Worm (Caenorhabditis elegans) whole organism, L4 larva: ENCODE data around the gene ucr-1.

Source experiments
- F26F4.8 ChIP-seq: fragments of 200-800 bp; sonication (Bioruptor generic); conservative IDR thresholded peaks from 2 replicates; pipeline ENCODE4 v1.3.6; 2022; ENCODE audit warnings: missing genetic modification characterization, missing compliant biosample characterization
- F37D6.2 ChIP-seq: sonication (generic microtip); optimal IDR thresholded peaks from 2 replicates; lab custom pipeline; 2016; ENCODE audit warnings: mild to moderate bottlenecking, missing genetic modification characterization, missing compliant biosample characterization
- R02D3.7 ChIP-seq: fragments of 150-350 bp; sonication (generic microtip); optimal IDR thresholded peaks from 3 replicates; lab custom pipeline; 2014; ENCODE audit warnings: missing biosample characterization, missing genetic modification characterization
- T26A8.4 ChIP-seq: fragments of 200-800 bp; sonication (Bioruptor generic); IDR thresholded peaks from 2 replicates; pipeline ENCODE4 v1.3.6; 2022; ENCODE audit warnings: missing genetic modification characterization, missing compliant biosample characterization
- Y75B8A.6 ChIP-seq: fragments of 200-800 bp; sonication (Bioruptor generic); IDR thresholded peaks from 2 replicates; pipeline ENCODE4 v1.3.6; 2022; ENCODE audit warnings: missing genetic modification reagents, missing genetic modification characterization, missing compliant biosample characterization
- ama-1 ChIP-seq: fragments of 150-350 bp; optimal IDR thresholded peaks from 2 replicates; lab custom pipeline; 2014; ENCODE audit warnings: inconsistent platforms, mixed read lengths
- ceh-28 ChIP-seq: fragments of 150-350 bp; optimal IDR thresholded peaks from 2 replicates; lab custom pipeline; 2014; ENCODE audit warnings: missing biosample characterization, missing genetic modification reagents, missing genetic modification characterization
- ceh-82 ChIP-seq: sonication (generic microtip); optimal IDR thresholded peaks from 2 replicates; lab custom pipeline; 2017; ENCODE audit warnings: missing biosample characterization, missing genetic modification characterization
- daf-12 ChIP-seq: fragments of 150-350 bp; optimal IDR thresholded peaks from 2 replicates; lab custom pipeline; 2014; ENCODE audit warnings: missing biosample characterization, missing genetic modification reagents, missing genetic modification characterization
- daf-16 ChIP-seq, 3 experiments: sonication (generic microtip); optimal IDR thresholded peaks; 2 replicates each; lab custom pipeline; 2016 to 2017; ENCODE audit warnings: missing genetic modification characterization in 3 of 3, missing genetic modification reagents in 3 of 3, mild to moderate bottlenecking in 2 of 3, missing compliant biosample characterization in 2 of 3, missing biosample characterization in 1 of 3, moderate library complexity in 1 of 3
- dmd-6 ChIP-seq: fragments of 200-800 bp; sonication (Bioruptor generic); IDR thresholded peaks from 2 replicates; pipeline ENCODE4 v1.3.6; 2022; ENCODE audit warnings: missing genetic modification reagents, missing genetic modification characterization, missing compliant biosample characterization
- dmd-9 ChIP-seq: fragments of 200-800 bp; sonication (Bioruptor generic); IDR thresholded peaks from 2 replicates; pipeline ENCODE4 v1.3.6; 2022; ENCODE audit warnings: missing genetic modification reagents, missing genetic modification characterization, missing compliant biosample characterization
- dpl-1 ChIP-seq: fragments of 150-350 bp; optimal IDR thresholded peaks from 2 replicates; lab custom pipeline; 2014; ENCODE audit warnings: missing biosample characterization, missing genetic modification reagents, missing genetic modification characterization
- duxl-1 ChIP-seq: sonication (generic microtip); optimal IDR thresholded peaks from 2 replicates; lab custom pipeline; 2016; ENCODE audit warnings: mild to moderate bottlenecking, missing genetic modification characterization, moderate library complexity, missing compliant biosample characterization; ENCODE audit not compliant: poor library complexity
- dve-1 ChIP-seq: sonication (generic microtip); optimal IDR thresholded peaks from 2 replicates; lab custom pipeline; 2017; ENCODE audit warnings: antibody characterized with exemption, mild to moderate bottlenecking, missing genetic modification characterization, missing compliant biosample characterization; ENCODE audit not compliant: insufficient read depth
- egl-43 ChIP-seq: fragments of 200-800 bp; sonication (Bioruptor generic); IDR thresholded peaks from 2 replicates; pipeline ENCODE4 v1.3.6; 2022; ENCODE audit warnings: missing genetic modification reagents, missing genetic modification characterization, missing compliant biosample characterization
- hif-1 ChIP-seq, 2 experiments: sonication (generic microtip); optimal IDR thresholded peaks; 2 replicates each; lab custom pipeline; 2016 to 2017; ENCODE audit warnings: missing compliant biosample characterization in 2 of 2, missing genetic modification characterization in 2 of 2, missing genetic modification reagents in 2 of 2, missing genotype in 2 of 2, mild to moderate bottlenecking in 1 of 2
- hlh-11 ChIP-seq: fragments of 200-800 bp; sonication (Bioruptor generic); optimal IDR thresholded peaks from 2 replicates; lab custom pipeline; 2018; ENCODE audit warnings: mild to moderate bottlenecking, missing genetic modification characterization, missing compliant biosample characterization
- hlh-30 ChIP-seq: sonication (generic microtip); optimal IDR thresholded peaks from 2 replicates; lab custom pipeline; 2017; ENCODE audit warnings: antibody characterized with exemption, mild to moderate bottlenecking, missing genetic modification characterization, missing compliant biosample characterization; ENCODE audit not compliant: insufficient read depth
- hmg-1.1 ChIP-seq: fragments of 200-800 bp; sonication (Bioruptor generic); IDR thresholded peaks from 2 replicates; pipeline ENCODE4 v1.3.6; 2022; ENCODE audit warnings: missing genetic modification reagents, missing genetic modification characterization, missing compliant biosample characterization
- lin-13 ChIP-seq: fragments of 150-350 bp; optimal IDR thresholded peaks from 2 replicates; lab custom pipeline; 2014; ENCODE audit warnings: missing biosample characterization, missing genetic modification reagents, missing genetic modification characterization
- lin-38 ChIP-seq: fragments of 200-800 bp; sonication (Bioruptor generic); IDR thresholded peaks from 2 replicates; pipeline ENCODE4 v1.3.6; 2022; ENCODE audit warnings: missing genetic modification reagents, missing genetic modification characterization, missing compliant biosample characterization
- lir-3 ChIP-seq: sonication (generic microtip); optimal IDR thresholded peaks from 2 replicates; lab custom pipeline; 2016; ENCODE audit warnings: mild to moderate bottlenecking, missing genetic modification characterization, missing compliant biosample characterization
- lsy-2 ChIP-seq, 2 experiments: fragments of 150-350 bp in 1 of 2; sonication (generic microtip) in 1 of 2; optimal IDR thresholded peaks; 2 replicates each; lab custom pipeline; 2014 to 2017; ENCODE audit warnings: missing biosample characterization in 2 of 2, missing genetic modification characterization in 2 of 2
- mep-1 ChIP-seq: fragments of 150-350 bp; sonication (generic microtip); optimal IDR thresholded peaks from 3 replicates; lab custom pipeline; 2014; ENCODE audit warnings: missing biosample characterization, missing genetic modification characterization
- mes-2 ChIP-seq: sonication (generic microtip); optimal IDR thresholded peaks from 2 replicates; lab custom pipeline; 2016; ENCODE audit warnings: missing genotype, mild to moderate bottlenecking, missing genetic modification characterization, missing compliant biosample characterization; ENCODE audit not compliant: poor library complexity, severe bottlenecking
- mxl-3 ChIP-seq: fragments of 200-800 bp; sonication (Bioruptor generic); optimal IDR thresholded peaks from 2 replicates; lab custom pipeline; 2018; ENCODE audit warnings: mild to moderate bottlenecking, missing genetic modification characterization, missing compliant biosample characterization
- nhr-102 ChIP-seq: sonication (generic microtip); optimal IDR thresholded peaks from 2 replicates; lab custom pipeline; 2016; ENCODE audit warnings: mild to moderate bottlenecking, missing genetic modification characterization, moderate library complexity, missing compliant biosample characterization
- nhr-25 ChIP-seq: sonication (generic microtip); optimal IDR thresholded peaks from 2 replicates; lab custom pipeline; 2017; ENCODE audit warnings: missing genetic modification characterization, mild to moderate bottlenecking, missing compliant biosample characterization, antibody characterized with exemption, moderate library complexity, borderline replicate concordance; ENCODE audit not compliant: insufficient read depth
- nhr-28 ChIP-seq: fragments of 150-350 bp; optimal IDR thresholded peaks from 2 replicates; lab custom pipeline; 2014; ENCODE audit warnings: missing biosample characterization, missing genetic modification characterization
- nhr-6 ChIP-seq: fragments of 150-350 bp; optimal IDR thresholded peaks from 2 replicates; lab custom pipeline; 2014; ENCODE audit warnings: missing biosample characterization, missing genetic modification characterization
- pqm-1 ChIP-seq: sonication (generic microtip); optimal IDR thresholded peaks from 2 replicates; lab custom pipeline; 2017; ENCODE audit warnings: missing biosample characterization, missing genetic modification characterization
- rbr-2 ChIP-seq: sonication (generic microtip); optimal IDR thresholded peaks from 2 replicates; lab custom pipeline; 2016; ENCODE audit warnings: missing genotype, missing genetic modification characterization, missing compliant biosample characterization
- spr-3 ChIP-seq: fragments of 200-800 bp; sonication (Bioruptor generic); optimal IDR thresholded peaks from 2 replicates; lab custom pipeline; 2018; ENCODE audit warnings: mild to moderate bottlenecking, missing genetic modification characterization, missing compliant biosample characterization
- unc-130 ChIP-seq: sonication (generic microtip); optimal IDR thresholded peaks from 2 replicates; lab custom pipeline; 2016; ENCODE audit warnings: missing genetic modification reagents, missing genetic modification characterization, missing compliant biosample characterization
- zag-1 ChIP-seq: fragments of 150-350 bp; optimal IDR thresholded peaks from 2 replicates; lab custom pipeline; 2014; ENCODE audit warnings: missing biosample characterization, missing genetic modification characterization
- zip-11 ChIP-seq: fragments of 200-800 bp; sonication (Bioruptor generic); IDR thresholded peaks from 2 replicates; pipeline ENCODE4 v1.3.6; 2022; ENCODE audit warnings: missing genetic modification characterization, missing compliant biosample characterization
- zip-2 ChIP-seq: fragments of 150-350 bp; optimal IDR thresholded peaks from 2 replicates; lab custom pipeline; 2014; ENCODE audit warnings: missing biosample characterization, missing genetic modification characterization
- ztf-7 ChIP-seq: fragments of 150-350 bp; optimal IDR thresholded peaks from 2 replicates; lab custom pipeline; 2014; ENCODE audit warnings: missing biosample characterization, missing genetic modification characterization

The ucr-1 gene

ce11 chrIII:5591668-5592149 lies at the start of gene ucr-1, which contains the start of gene ddx-15:
Gene ucr-1, plus strand, starts transcription at chrIII:5592135.
Gene ddx-15, minus strand, starts transcription at chrIII:5591718.
- TF ChIP-seq ceh-28 (tag; lab: Kevin White, UChicago) (no peak), nhr-25 (tag; lab: Kevin White, UChicago) (peak; percentile 21), hlh-11 (peak; percentile 47), dmd-9 (GFP tag; lab: Robert Waterston, UW) (no peak), R02D3.7 (tag; lab: Kevin White, UChicago) (peak; percentile 55), nhr-6 (tag; lab: Kevin White, UChicago) (peak; percentile 50), rbr-2 (tag; lab: Kevin White, UChicago) (peak; percentile 9), nhr-28 (tag; lab: Kevin White, UChicago) (peak; percentile 23), dmd-6 (GFP tag; lab: Robert Waterston, UW) (no peak), nhr-102 (tag; lab: Kevin White, UChicago) (no peak), zag-1 (no peak), F26F4.8 (GFP tag; lab: Robert Waterston, UW) (no peak), lin-38 (GFP tag; lab: Robert Waterston, UW) (peak; percentile 66), hmg-1.1 (GFP tag; lab: Robert Waterston, UW) (0 out of 2 replicates have a peak, but pooled peaks have one; percentile 34), Y75B8A.6 (GFP tag; lab: Robert Waterston, UW) (no peak), lin-13 (GFP tag; lab: Kevin White, UChicago) (peak; percentile 37), dve-1 (peak; percentile 73), zip-11 (no peak), ama-1 (lab: Kevin White, UChicago) (peak; percentile 33), daf-12 (tag; lab: Kevin White, UChicago) (no peak), T26A8.4 (GFP tag; lab: Robert Waterston, UW) (no peak), hif-1 (tag; optimal IDR thresholded peaks at IDR 0.05; lab: Kevin White, UChicago) (peak in 1 of 2 experiments; percentile 43), mep-1 (tag; lab: Kevin White, UChicago) (no peak), lsy-2 (tag; optimal IDR thresholded peaks at IDR 0.05; lab: Kevin White, UChicago) (peak; percentile 12 to 88), hlh-30 (tag; lab: Kevin White, UChicago) (peak; percentile 63), egl-43 (GFP tag; lab: Robert Waterston, UW) (no peak), spr-3 (GFP tag; lab: Kevin White, UChicago) (no peak), mes-2 (tag; lab: Kevin White, UChicago) (peak; percentile 87), unc-130 (GFP tag; lab: Kevin White, UChicago) (peak; percentile 27), daf-16 (GFP tag; optimal IDR thresholded peaks at IDR 0.05; lab: Kevin White, UChicago) (no peak), daf-16 (tag; optimal IDR thresholded peaks at IDR 0.05; lab: Kevin White, UChicago) (peak; percentile 33), pqm-1 (tag; lab: Kevin White, UChicago) (no peak), dpl-1 (GFP tag; lab: Kevin White, UChicago) (peak; percentile 68)

- TF ChIP-seq zip-2 (tag; lab: Kevin White, UChicago) (no peak), ceh-82 (tag; lab: Kevin White, UChicago) (no peak), mxl-3 (GFP tag; lab: Kevin White, UChicago) (no peak), ztf-7 (tag; lab: Kevin White, UChicago) (no peak), Y75B8A.6 (GFP tag; lab: Robert Waterston, UW) (no peak), rbr-2 (tag; lab: Kevin White, UChicago) (no peak), lir-3 (no peak), F37D6.2 (tag; lab: Kevin White, UChicago) (no peak), duxl-1 (no peak)
Observed at ce11 chrIII:5543050-5543449, 48.9 kb upstream of the ucr-1 start, which contains the start of gene D1044.6. Gene D1044.6, minus strand, starts transcription at chrIII:5543177.
